Worm (Caenorhabditis elegans) whole organism, early embryonic: Measurements from ENCODE around the gene B0228.9.

Source experiments
- B0310.2 ChIP-seq: sonication (generic microtip); optimal IDR thresholded peaks from 2 replicates; lab custom pipeline; 2016; ENCODE audit warnings: mild to moderate bottlenecking, missing genetic modification characterization, missing compliant biosample characterization
- F13C5.2 ChIP-seq: sonication (generic microtip); optimal IDR thresholded peaks from 2 replicates; lab custom pipeline; 2017; ENCODE audit warnings: mild to moderate bottlenecking, missing genetic modification characterization, inconsistent platforms, missing compliant biosample characterization
- aly-1 ChIP-seq: sonication (generic microtip); optimal IDR thresholded peaks from 2 replicates; lab custom pipeline; 2016; ENCODE audit warnings: missing genetic modification characterization, missing compliant biosample characterization
- ama-1 ChIP-seq: fragments of 150-350 bp; optimal IDR thresholded peaks from 2 replicates; lab custom pipeline; 2014
- ceh-13 ChIP-seq: fragments of 200-800 bp; sonication (Bioruptor generic); optimal IDR thresholded peaks from 2 replicates; lab custom pipeline; 2018; ENCODE audit warnings: mild to moderate bottlenecking, missing genetic modification characterization, missing compliant biosample characterization
- ceh-36 ChIP-seq: sonication (generic microtip); optimal IDR thresholded peaks from 2 replicates; lab custom pipeline; 2016; ENCODE audit warnings: missing genetic modification characterization, inconsistent platforms, missing compliant biosample characterization
- ets-7 ChIP-seq: sonication (generic microtip); optimal IDR thresholded peaks from 2 replicates; lab custom pipeline; 2016; ENCODE audit warnings: missing genotype, missing genetic modification characterization, missing compliant biosample characterization
- flt-1 ChIP-seq: fragments of 200-800 bp; sonication (Bioruptor generic); IDR thresholded peaks from 2 replicates; pipeline ENCODE4 v1.3.6; 2022; ENCODE audit warnings: missing genetic modification characterization, missing compliant biosample characterization
- hmbx-1 ChIP-seq: sonication (generic microtip); optimal IDR thresholded peaks from 2 replicates; lab custom pipeline; 2016; ENCODE audit warnings: mild to moderate bottlenecking, missing genetic modification characterization, missing compliant biosample characterization
- hmg-4 ChIP-seq: fragments of 200-800 bp; sonication (Bioruptor generic); optimal IDR thresholded peaks from 2 replicates; lab custom pipeline; 2018; ENCODE audit warnings: mild to moderate bottlenecking, missing genetic modification characterization, missing compliant biosample characterization
- hnd-1 ChIP-seq: sonication (generic microtip); optimal IDR thresholded peaks from 2 replicates; lab custom pipeline; 2016; ENCODE audit warnings: missing genetic modification characterization, missing compliant biosample characterization
- pes-1 ChIP-seq: fragments of 200-800 bp; sonication (Bioruptor generic); IDR thresholded peaks from 2 replicates; pipeline ENCODE4 v1.3.6; 2022; ENCODE audit warnings: missing genetic modification reagents, missing genetic modification characterization, missing compliant biosample characterization
- scrt-1 ChIP-seq: fragments of 200-800 bp; sonication (Bioruptor generic); IDR thresholded peaks from 2 replicates; pipeline ENCODE4 v1.3.6; 2022; ENCODE audit warnings: missing genetic modification characterization, missing compliant biosample characterization
- sea-1 ChIP-seq: fragments of 200-800 bp; sonication (Bioruptor generic); conservative IDR thresholded peaks from 2 replicates; pipeline ENCODE4 v1.3.6; 2022; ENCODE audit warnings: missing genetic modification characterization, missing compliant biosample characterization
- tbx-11 ChIP-seq: fragments of 200-800 bp; sonication (Bioruptor generic); IDR thresholded peaks from 2 replicates; pipeline ENCODE4 v1.3.6; 2022; ENCODE audit warnings: missing genetic modification characterization, missing compliant biosample characterization
- tbx-37 ChIP-seq: fragments of 200-800 bp; sonication (Bioruptor generic); conservative IDR thresholded peaks from 2 replicates; pipeline ENCODE4 v1.3.6; 2022; ENCODE audit warnings: missing genetic modification reagents, missing genetic modification characterization, missing compliant biosample characterization
- tra-4 ChIP-seq: sonication (generic microtip); optimal IDR thresholded peaks from 2 replicates; lab custom pipeline; 2017; ENCODE audit warnings: missing genetic modification characterization, missing compliant biosample characterization

B0228.9 gene

ce11 chrII:7763569-7763968, at the start of gene B0228.9:
B0228.9 (minus strand) TSS chrII:7763669.
- no peak for TF ChIP-seq tbx-37 (GFP tag; lab: Robert Waterston, UW)
- no peak for TF ChIP-seq hmg-4 (GFP tag; lab: Kevin White, UChicago)
- no peak for TF ChIP-seq ceh-36
- no peak for TF ChIP-seq aly-1
- TF ChIP-seq F13C5.2 (tag; lab: Kevin White, UChicago), result no peak
- TF ChIP-seq ama-1, result no peak
- no peak for TF ChIP-seq flt-1
- no peak for TF ChIP-seq tbx-11 (GFP tag; lab: Robert Waterston, UW)
- TF ChIP-seq hmbx-1 (tag; lab: Kevin White, UChicago), result no peak
- no peak for TF ChIP-seq scrt-1 (GFP tag; lab: Robert Waterston, UW)
- no peak for TF ChIP-seq ets-7 (tag; lab: Kevin White, UChicago)
- TF ChIP-seq pes-1 (GFP tag; lab: Robert Waterston, UW), result no peak
- no peak for TF ChIP-seq ceh-13 (GFP tag; lab: Kevin White, UChicago)
- no peak for TF ChIP-seq hnd-1 (tag; lab: Kevin White, UChicago)
- TF ChIP-seq sea-1 (GFP tag; lab: Robert Waterston, UW), result no peak
- no peak for TF ChIP-seq B0310.2 (tag; lab: Kevin White, UChicago)
- no peak for TF ChIP-seq tra-4 (tag; lab: Kevin White, UChicago)

- TF ChIP-seq sea-1 (GFP tag; lab: Robert Waterston, UW) (0 out of 2 replicates have a peak, but pooled peaks have one; percentile 40), aly-1 (no peak), ets-7 (tag; lab: Kevin White, UChicago) (no peak), F13C5.2 (tag; lab: Kevin White, UChicago) (no peak), hmg-4 (GFP tag; lab: Kevin White, UChicago) (peak; percentile 46)
Observed at ce11 chrII:7813237-7813636, 49.8 kb upstream of the B0228.9 start.

ce11 chrII:7812332-7812731, 48.9 kb upstream of the B0228.9 start:
- TF ChIP-seq ceh-13 (GFP tag; lab: Kevin White, UChicago), result no peak
- peak; percentile 34 for TF ChIP-seq ceh-36
- TF ChIP-seq sea-1 (GFP tag; lab: Robert Waterston, UW), result no peak; the same call in 1 of the 2 replicates
- peak; percentile 3 for TF ChIP-seq hmbx-1 (tag; lab: Kevin White, UChicago)
- peak; percentile 46 for TF ChIP-seq B0310.2 (tag; lab: Kevin White, UChicago)
- no peak for TF ChIP-seq pes-1 (GFP tag; lab: Robert Waterston, UW)
- peak; percentile 29 for TF ChIP-seq hmg-4 (GFP tag; lab: Kevin White, UChicago)

- TF ChIP-seq ceh-13 (GFP tag; lab: Kevin White, UChicago), result no peak
- no peak for TF ChIP-seq F13C5.2 (tag; lab: Kevin White, UChicago)
- TF ChIP-seq sea-1 (GFP tag; lab: Robert Waterston, UW), result 0 out of 2 replicates have a peak, but pooled peaks have one; percentile 49
- no peak for TF ChIP-seq ama-1
- TF ChIP-seq tra-4 (tag; lab: Kevin White, UChicago), result no peak
- TF ChIP-seq aly-1, result peak; percentile 81
- TF ChIP-seq B0310.2 (tag; lab: Kevin White, UChicago), result peak; percentile 44
- 0 out of 2 replicates have a peak, but pooled peaks have one; percentile 43 for TF ChIP-seq scrt-1 (GFP tag; lab: Robert Waterston, UW)
- peak; percentile 72 for TF ChIP-seq hmg-4 (GFP tag; lab: Kevin White, UChicago)
- TF ChIP-seq flt-1, result 0 out of 2 replicates have a peak, but pooled peaks have one; percentile 40
- peak; percentile 50 for TF ChIP-seq pes-1 (GFP tag; lab: Robert Waterston, UW)
- no peak for TF ChIP-seq hmbx-1 (tag; lab: Kevin White, UChicago)
- no peak for TF ChIP-seq tbx-37 (GFP tag; lab: Robert Waterston, UW)
- TF ChIP-seq tbx-11 (GFP tag; lab: Robert Waterston, UW), result no peak
- peak; percentile 36 for TF ChIP-seq ceh-36
- no peak for TF ChIP-seq hnd-1 (tag; lab: Kevin White, UChicago)
- TF ChIP-seq ets-7 (tag; lab: Kevin White, UChicago), result no peak
Observed at ce11 chrII:7810869-7811543, 47.5 kb upstream of the B0228.9 start, which contains the start of gene cki-1. cki-1 (plus strand) TSS chrII:7811240.

ce11 chrII:7810162-7810868, 46.8 kb upstream of the B0228.9 start:
- TF ChIP-seq tra-4 (tag; lab: Kevin White, UChicago) (no peak), hmg-4 (GFP tag; lab: Kevin White, UChicago) (no peak)

ce11 chrII:7809358-7809914, 46.0 kb upstream of the B0228.9 start:
- TF ChIP-seq ceh-36 (peak; percentile 4), ets-7 (tag; lab: Kevin White, UChicago) (no peak), ama-1 (no peak), tra-4 (tag; lab: Kevin White, UChicago) (peak; percentile 3), sea-1 (GFP tag; lab: Robert Waterston, UW) (no peak), scrt-1 (GFP tag; lab: Robert Waterston, UW) (no peak), ceh-13 (GFP tag; lab: Kevin White, UChicago) (no peak), flt-1 (no peak), hmg-4 (GFP tag; lab: Kevin White, UChicago) (peak; percentile 58), tbx-11 (GFP tag; lab: Robert Waterston, UW) (no peak), hmbx-1 (tag; lab: Kevin White, UChicago) (no peak), hnd-1 (tag; lab: Kevin White, UChicago) (no peak), B0310.2 (tag; lab: Kevin White, UChicago) (no peak), F13C5.2 (tag; lab: Kevin White, UChicago) (no peak), pes-1 (GFP tag; lab: Robert Waterston, UW) (no peak), tbx-37 (GFP tag; lab: Robert Waterston, UW) (no peak), aly-1 (no peak)
